Fruit fly (Drosophila melanogaster) whole organism, embryonic: ENCODE measurements around the gene CG10510.
A peak's percentile ranks its signal among the peaks of the same experiment; 100 is the strongest.

Source experiments
- C15 ChIP-seq: fragments of 200-800 bp; sonication (Bioruptor generic); IDR thresholded peaks from 3 replicates; pipeline ENCODE4 v1.3.6; 2022; ENCODE audit warnings: missing biosample characterization, missing genetic modification characterization
- CG10462 ChIP-seq: fragments of 200-800 bp; sonication (Bioruptor generic); optimal IDR thresholded peaks from 2 replicates; lab custom pipeline; 2016; ENCODE audit warnings: missing biosample characterization, missing genetic modification characterization
- CG10543 ChIP-seq: fragments of 200-800 bp; sonication (Bioruptor generic); optimal IDR thresholded peaks from 3 replicates; lab custom pipeline; 2017; ENCODE audit warnings: missing biosample characterization, mild to moderate bottlenecking, missing genetic modification characterization, moderate library complexity
- CG11085 ChIP-seq: fragments of 200-800 bp; sonication (Bioruptor generic); IDR thresholded peaks from 2 replicates; pipeline ENCODE4 v1.3.6; 2022; ENCODE audit warnings: missing biosample characterization, missing genetic modification characterization
- CG11504 ChIP-seq: fragments of 200-800 bp; sonication (Bioruptor generic); optimal IDR thresholded peaks from 3 replicates; lab custom pipeline; 2019; ENCODE audit warnings: missing biosample characterization, mild to moderate bottlenecking, missing genetic modification characterization, moderate library complexity
- CG11696 ChIP-seq: fragments of 200-800 bp; sonication (Bioruptor generic); IDR thresholded peaks from 2 replicates; pipeline ENCODE4 v1.3.6; 2022; ENCODE audit warnings: missing biosample characterization, missing genetic modification characterization
- CG12155 ChIP-seq: fragments of 200-800 bp; sonication (Bioruptor generic); optimal IDR thresholded peaks from 3 replicates; lab custom pipeline; 2016; ENCODE audit warnings: missing biosample characterization, missing genetic modification characterization
- CG12391 ChIP-seq: fragments of 200-800 bp; sonication (Bioruptor generic); optimal IDR thresholded peaks from 3 replicates; lab custom pipeline; 2018; ENCODE audit warnings: missing biosample characterization, mild to moderate bottlenecking, missing genetic modification characterization, moderate library complexity
- CG12769 ChIP-seq: fragments of 200-800 bp; sonication (Bioruptor generic); optimal IDR thresholded peaks from 2 replicates; lab custom pipeline; 2019; ENCODE audit warnings: missing biosample characterization, mild to moderate bottlenecking, missing genetic modification characterization, moderate library complexity
- CG13296 ChIP-seq: fragments of 200-800 bp; sonication (Bioruptor generic); optimal IDR thresholded peaks from 3 replicates; lab custom pipeline; 2018; ENCODE audit warnings: missing biosample characterization, mild to moderate bottlenecking, missing genetic modification characterization
- CG1602 ChIP-seq: fragments of 200-800 bp; sonication (Bioruptor generic); optimal IDR thresholded peaks from 3 replicates; lab custom pipeline; 2016; ENCODE audit warnings: missing biosample characterization, missing genetic modification characterization
- CG1603 ChIP-seq: fragments of 200-800 bp; sonication (Bioruptor generic); optimal IDR thresholded peaks from 2 replicates; lab custom pipeline; 2019; ENCODE audit warnings: missing biosample characterization, mild to moderate bottlenecking, missing genetic modification characterization, moderate library complexity
- CG17612 ChIP-seq: fragments of 200-800 bp; sonication (Bioruptor generic); IDR thresholded peaks from 2 replicates; pipeline ENCODE4 v1.3.6; 2022; ENCODE audit warnings: missing biosample characterization, missing genetic modification characterization
- CG30431 ChIP-seq: fragments of 200-800 bp; sonication (Bioruptor generic); optimal IDR thresholded peaks from 2 replicates; lab custom pipeline; 2017; ENCODE audit warnings: missing biosample characterization, missing genetic modification characterization
- CG3163 ChIP-seq: fragments of 200-800 bp; sonication (Bioruptor generic); optimal IDR thresholded peaks from 3 replicates; lab custom pipeline; 2016; ENCODE audit warnings: missing biosample characterization, missing genetic modification characterization
- CG4328 ChIP-seq: fragments of 200-800 bp; sonication (Bioruptor generic); optimal IDR thresholded peaks from 3 replicates; lab custom pipeline; 2017; ENCODE audit warnings: missing biosample characterization, missing genetic modification reagents, missing genetic modification characterization
- CG4617 ChIP-seq: fragments of 200-800 bp; sonication (Bioruptor generic); optimal IDR thresholded peaks from 3 replicates; lab custom pipeline; 2016; ENCODE audit warnings: missing biosample characterization, missing genetic modification characterization, borderline replicate concordance
- CG4707 ChIP-seq: fragments of 200-800 bp; sonication (Bioruptor generic); optimal IDR thresholded peaks from 2 replicates; lab custom pipeline; 2018; ENCODE audit warnings: missing biosample characterization, mild to moderate bottlenecking, missing genetic modification characterization, moderate library complexity
- CG6175 ChIP-seq: fragments of 200-800 bp; sonication (Bioruptor generic); IDR thresholded peaks from 3 replicates; pipeline ENCODE4 v1.3.6; 2022; ENCODE audit warnings: missing biosample characterization, missing genetic modification characterization
- CG8765 ChIP-seq: fragments of 200-800 bp; sonication (Bioruptor generic); IDR thresholded peaks from 2 replicates; pipeline ENCODE4 v1.3.6; 2022; ENCODE audit warnings: missing biosample characterization, missing genetic modification characterization
- CG9609 ChIP-seq: fragments of 200-800 bp; sonication (Bioruptor generic); optimal IDR thresholded peaks from 3 replicates; lab custom pipeline; 2016; ENCODE audit warnings: missing biosample characterization, missing genetic modification characterization
- Dip2 ChIP-seq: fragments of 200-800 bp; sonication (Bioruptor generic); IDR thresholded peaks from 2 replicates; pipeline ENCODE4 v1.3.6; 2022; ENCODE audit warnings: missing biosample characterization, missing genetic modification characterization
- Doc3 ChIP-seq: fragments of 200-800 bp; sonication (Bioruptor generic); IDR thresholded peaks from 3 replicates; pipeline ENCODE4 v1.3.6; 2022; ENCODE audit warnings: missing biosample characterization, missing genetic modification characterization; ENCODE audit not compliant: partially characterized antibody
- H2.0 ChIP-seq: fragments of 200-800 bp; sonication (Bioruptor generic); IDR thresholded peaks from 2 replicates; pipeline ENCODE4 v1.3.6; 2022; ENCODE audit warnings: missing biosample characterization, missing genetic modification characterization
- HmgD ChIP-seq: fragments of 200-800 bp; sonication (Bioruptor generic); optimal IDR thresholded peaks from 3 replicates; lab custom pipeline; 2016; ENCODE audit warnings: missing biosample characterization, missing genetic modification characterization
- HmgZ ChIP-seq: fragments of 200-800 bp; sonication (Bioruptor generic); optimal IDR thresholded peaks from 2 replicates; lab custom pipeline; 2018; ENCODE audit warnings: missing biosample characterization, mild to moderate bottlenecking, missing genetic modification characterization
- Hr3 ChIP-seq: fragments of 200-800 bp; sonication (Bioruptor generic); optimal IDR thresholded peaks from 3 replicates; lab custom pipeline; 2016; ENCODE audit warnings: missing biosample characterization, missing genetic modification characterization
- Mad ChIP-seq: fragments of 200-800 bp; sonication (Bioruptor generic); optimal IDR thresholded peaks from 2 replicates; lab custom pipeline; 2016; ENCODE audit warnings: missing biosample characterization, missing genetic modification characterization
- Max ChIP-seq: fragments of 200-800 bp; sonication (Bioruptor generic); optimal IDR thresholded peaks from 2 replicates; lab custom pipeline; 2016; ENCODE audit warnings: missing biosample characterization, mild to moderate bottlenecking, missing genetic modification characterization
- Med ChIP-seq: fragments of 200-800 bp; sonication (Bioruptor generic); peaks from one replicate; lab custom pipeline; 2016; ENCODE audit warnings: missing biosample characterization, missing genetic modification characterization, mild to moderate bottlenecking, inconsistent platforms, moderate library complexity
- Optix ChIP-seq: fragments of 200-800 bp; sonication (Bioruptor generic); IDR thresholded peaks from 3 replicates; pipeline ENCODE4 v1.3.6; 2022; ENCODE audit warnings: missing biosample characterization, missing genetic modification characterization
- Sin3A ChIP-seq: fragments of >200 bp; optimal IDR thresholded peaks from 2 replicates; lab custom pipeline; 2018
- Sox100B ChIP-seq: fragments of 200-800 bp; sonication (Bioruptor generic); optimal IDR thresholded peaks from 3 replicates; lab custom pipeline; 2018; ENCODE audit warnings: missing biosample characterization, mild to moderate bottlenecking, missing genetic modification characterization
- Stat92E ChIP-seq, 3 experiments: fragments of >200 bp in 2 of 3; fragments of 200-800 bp in 1 of 3; sonication (Bioruptor generic) in 1 of 3; optimal IDR thresholded peaks; 2 replicates each; lab custom pipeline; 2017 to 2019; ENCODE audit warnings: missing biosample characterization in 3 of 3, missing genetic modification characterization in 3 of 3, mild to moderate bottlenecking in 1 of 3, moderate library complexity in 1 of 3
- Vsx1 ChIP-seq: fragments of 200-800 bp; sonication (Bioruptor generic); optimal IDR thresholded peaks from 2 replicates; lab custom pipeline; 2017; ENCODE audit warnings: missing biosample characterization, mild to moderate bottlenecking, missing genetic modification characterization, missing genetic modification reagents
- YL-1 ChIP-seq: fragments of 200-800 bp; sonication (Bioruptor generic); optimal IDR thresholded peaks from 3 replicates; lab custom pipeline; 2017; ENCODE audit warnings: missing biosample characterization, mild to moderate bottlenecking, missing genetic modification characterization
- ap ChIP-seq: fragments of 200-800 bp; sonication (Bioruptor generic); IDR thresholded peaks from 2 replicates; pipeline ENCODE4 v1.3.6; 2022; ENCODE audit warnings: missing biosample characterization, missing genetic modification characterization
- ash1 ChIP-seq: fragments of 200-800 bp; sonication (Bioruptor generic); optimal IDR thresholded peaks from 2 replicates; lab custom pipeline; 2018; ENCODE audit warnings: missing biosample characterization, mild to moderate bottlenecking, missing genetic modification characterization
- chinmo ChIP-seq: fragments of 200-800 bp; sonication (Bioruptor generic); IDR thresholded peaks from 4 replicates; pipeline ENCODE4 v1.3.6; 2022; ENCODE audit warnings: missing biosample characterization, missing genetic modification characterization; ENCODE audit not compliant: partially characterized antibody
- dmrt99B ChIP-seq: fragments of 200-800 bp; sonication (Bioruptor generic); optimal IDR thresholded peaks from 2 replicates; lab custom pipeline; 2018; ENCODE audit warnings: missing biosample characterization, mild to moderate bottlenecking, missing genetic modification characterization, moderate library complexity
- eyg ChIP-seq: fragments of 200-800 bp; sonication (Bioruptor generic); optimal IDR thresholded peaks from 3 replicates; lab custom pipeline; 2016; ENCODE audit warnings: missing biosample characterization, missing genetic modification characterization
- fd3F ChIP-seq: fragments of 200-800 bp; sonication (Bioruptor generic); optimal IDR thresholded peaks from 2 replicates; lab custom pipeline; 2018; ENCODE audit warnings: missing biosample characterization, mild to moderate bottlenecking, missing genetic modification characterization, moderate library complexity
- gt ChIP-seq: fragments of 200-800 bp; sonication (Bioruptor generic); IDR thresholded peaks from 2 replicates; pipeline ENCODE4 v1.3.6; 2022; ENCODE audit warnings: missing biosample characterization, missing genetic modification characterization
- hkb ChIP-seq, 2 experiments: fragments of 200-800 bp in 1 of 2; fragments of >200 bp in 1 of 2; sonication (Bioruptor generic) in 1 of 2; IDR thresholded peaks in 1 of 2; optimal IDR thresholded peaks in 1 of 2; 2 replicates each; pipeline versions ENCODE4 v1.3.6 to Lab custom; 2017 to 2022; ENCODE audit warnings: missing biosample characterization in 1 of 2, missing genetic modification characterization in 1 of 2
- lmd ChIP-seq: fragments of 200-800 bp; sonication (Bioruptor generic); IDR thresholded peaks from 2 replicates; pipeline ENCODE4 v1.3.6; 2022; ENCODE audit warnings: missing biosample characterization, missing genetic modification characterization
- pzg ChIP-seq: fragments of 200-800 bp; sonication (Bioruptor generic); optimal IDR thresholded peaks from 3 replicates; lab custom pipeline; 2018; ENCODE audit warnings: missing biosample characterization, mild to moderate bottlenecking, missing genetic modification characterization, moderate library complexity
- stwl ChIP-seq: fragments of 200-800 bp; sonication (Bioruptor generic); optimal IDR thresholded peaks from 3 replicates; lab custom pipeline; 2018; ENCODE audit warnings: missing biosample characterization, mild to moderate bottlenecking, missing genetic modification characterization, moderate library complexity
- tin ChIP-seq: fragments of 200-800 bp; sonication (Bioruptor generic); optimal IDR thresholded peaks from 3 replicates; lab custom pipeline; 2016; ENCODE audit warnings: missing biosample characterization, missing genetic modification characterization
- wek ChIP-seq: fragments of 200-800 bp; sonication (Bioruptor generic); optimal IDR thresholded peaks from 3 replicates; lab custom pipeline; 2018; ENCODE audit warnings: missing biosample characterization, mild to moderate bottlenecking, missing genetic modification characterization, moderate library complexity
- yki ChIP-seq: fragments of >200 bp; optimal IDR thresholded peaks from 3 replicates; lab custom pipeline; 2018

CG10510 gene

dm6 chr3L:21202029-21202776 is 7.7 kb downstream of the CG10510 start (continued):
- TF ChIP-seq CG8765 (no peak), CG1602 (GFP tag; lab: Kevin White, UChicago) (no peak), CG10462 (no peak), hkb (optimal IDR thresholded peaks at IDR 0.05; lab: Kevin White, UChicago) (peak; percentile 26), hkb (GFP tag; IDR thresholded peaks at IDR 0.05; lab: Robert Waterston, UW) (no peak), gt (no peak), CG30431 (no peak), Med (peak; percentile 16), ash1 (no peak), fd3F (GFP tag; lab: Kevin White, UChicago) (no peak), C15 (no peak), CG9609 (GFP tag; lab: Kevin White, UChicago) (no peak), pzg (GFP tag; lab: Kevin White, UChicago) (peak; percentile 7), CG11504 (tag; lab: Kevin White, UChicago) (peak; percentile 5), CG3163 (GFP tag; lab: Kevin White, UChicago) (no peak), Max (GFP tag; lab: Kevin White, UChicago) (no peak), Sox100B (no peak), CG4617 (GFP tag; lab: Kevin White, UChicago) (no peak), CG11085 (no peak), Doc3 (GFP tag; lab: Robert Waterston, UW) (no peak), Sin3A (lab: Kevin White, UChicago) (no peak), CG4707 (GFP tag; lab: Kevin White, UChicago) (no peak), CG11696 (GFP tag; lab: Robert Waterston, UW) (no peak), Vsx1 (GFP tag; lab: Kevin White, UChicago) (no peak), CG12769 (tag; lab: Kevin White, UChicago) (peak; percentile 7), wek (no peak), CG17612 (GFP tag; lab: Robert Waterston, UW) (no peak), CG12391 (tag; lab: Kevin White, UChicago) (no peak), CG1603 (tag; lab: Kevin White, UChicago) (peak; percentile 14), YL-1 (GFP tag; lab: Kevin White, UChicago) (no peak), Hr3 (GFP tag; lab: Kevin White, UChicago) (no peak), Optix (GFP tag; lab: Robert Waterston, UW) (no peak), CG4328 (no peak), ap (no peak), Dip2 (GFP tag; lab: Robert Waterston, UW) (no peak), HmgD (no peak), yki (lab: Kevin White, UChicago) (no peak), lmd (GFP tag; lab: Robert Waterston, UW) (no peak), tin (no peak), CG6175 (GFP tag; lab: Robert Waterston, UW) (no peak), CG10543 (GFP tag; lab: Kevin White, UChicago) (no peak), stwl (tag; lab: Kevin White, UChicago) (peak; percentile 36), CG13296 (GFP tag; lab: Kevin White, UChicago) (no peak), Stat92E (GFP tag; optimal IDR thresholded peaks at IDR 0.05; lab: Kevin White, UChicago) (no peak), H2.0 (GFP tag; lab: Robert Waterston, UW) (no peak), eyg (GFP tag; lab: Kevin White, UChicago) (no peak), HmgZ (no peak), Mad (GFP tag; lab: Kevin White, UChicago) (no peak), dmrt99B (no peak), chinmo (GFP tag; lab: Robert Waterston, UW) (no peak), CG12155 (GFP tag; lab: Kevin White, UChicago) (no peak)
